Worm (Caenorhabditis elegans) whole organism, L3 larva: Measurements from ENCODE around the gene tasp-1.

Experiments used
- ama-1 ChIP-seq: fragments of 150-350 bp; optimal IDR thresholded peaks from 2 replicates; lab custom pipeline; 2018
- elt-1 ChIP-seq: fragments of 150-350 bp; optimal IDR thresholded peaks from 2 replicates; lab custom pipeline; 2014; ENCODE audit warnings: missing biosample characterization, missing genetic modification characterization
- fkh-10 ChIP-seq: sonication (generic microtip); optimal IDR thresholded peaks from 2 replicates; lab custom pipeline; 2017; ENCODE audit warnings: missing biosample characterization, missing genetic modification reagents, missing genetic modification characterization
- fos-1 ChIP-seq: fragments of 150-350 bp; optimal IDR thresholded peaks from 2 replicates; lab custom pipeline; 2014; ENCODE audit warnings: missing biosample characterization, missing genetic modification characterization
- lsy-12 ChIP-seq: sonication (generic microtip); optimal IDR thresholded peaks from 2 replicates; lab custom pipeline; 2016; ENCODE audit warnings: mild to moderate bottlenecking, missing genetic modification characterization, missing compliant biosample characterization
- nhr-11 ChIP-seq: fragments of 150-350 bp; optimal IDR thresholded peaks from 2 replicates; lab custom pipeline; 2014; ENCODE audit warnings: missing biosample characterization, missing genetic modification characterization

- TF ChIP-seq nhr-11 (tag; lab: Kevin White, UChicago) = no peak
- TF ChIP-seq ama-1 (lab: Kevin White, UChicago) = peak; percentile 27
- TF ChIP-seq fkh-10 = no peak
- no peak for TF ChIP-seq fos-1
- TF ChIP-seq lsy-12 (tag; lab: Kevin White, UChicago) = no peak
- no peak for TF ChIP-seq elt-1 (tag; lab: Kevin White, UChicago)
Observed at ce11 chrIII:10716091-10716490, 43.0 kb upstream of the tasp-1 start, which contains the start of gene W09D10.4.
